Fruit fly (Drosophila melanogaster) S2 (cell line): ENCODE data around the gene dj.

Experiments used
- CG8478 ChIP-seq: fragments of >200 bp; optimal IDR thresholded peaks from 2 replicates; lab custom pipeline; 2018
- CTCF ChIP-seq, 2 experiments: fragments of >200 bp; optimal IDR thresholded peaks; 2 replicates each; lab custom pipeline; 2018

DNA sequence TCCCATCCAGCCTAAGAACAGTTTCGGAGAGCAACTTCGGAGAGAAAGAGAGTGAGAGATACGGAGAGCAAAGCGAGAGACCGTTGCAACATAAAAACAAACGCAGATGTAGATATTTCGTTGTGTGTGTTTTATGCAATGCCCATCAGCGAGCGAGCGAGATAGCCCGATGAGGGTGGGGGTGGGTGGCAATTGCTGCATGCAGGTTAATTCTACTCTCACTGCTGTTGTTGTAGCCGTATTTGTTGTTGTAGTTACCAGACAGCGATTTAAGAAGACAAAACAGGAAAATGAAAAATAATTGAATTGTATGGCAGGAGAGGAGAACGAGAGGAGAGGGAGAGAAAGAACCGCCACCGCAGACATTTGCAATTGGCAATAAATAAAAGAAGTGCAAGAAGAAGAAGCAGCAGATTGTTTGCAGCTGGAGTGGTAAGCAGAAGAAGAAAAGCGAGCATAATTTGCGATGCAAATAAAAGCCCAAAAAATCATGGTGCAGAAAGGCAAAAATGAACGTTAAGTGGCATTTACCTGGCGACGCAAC, 50.7 kb downstream of the dj start:
- no peak for TF ChIP-seq CG8478 (lab: Kevin White, UChicago)
- TF ChIP-seq CTCF (optimal IDR thresholded peaks at IDR 0.05; lab: Kevin White, UChicago): no peak
